Fruit fly (Drosophila melanogaster) whole organism: ENCODE results near the gene CG2767.

Experiments
- CG8478 ChIP-seq: fragments of >200 bp; optimal IDR thresholded peaks from 2 replicates; lab custom pipeline; 2018; ENCODE audit warnings: inconsistent platforms
- pan ChIP-seq: fragments of >200 bp; optimal IDR thresholded peaks from 2 replicates; lab custom pipeline; 2017
- psq ChIP-seq: fragments of >200 bp; optimal IDR thresholded peaks from 2 replicates; lab custom pipeline; 2017

DNA sequence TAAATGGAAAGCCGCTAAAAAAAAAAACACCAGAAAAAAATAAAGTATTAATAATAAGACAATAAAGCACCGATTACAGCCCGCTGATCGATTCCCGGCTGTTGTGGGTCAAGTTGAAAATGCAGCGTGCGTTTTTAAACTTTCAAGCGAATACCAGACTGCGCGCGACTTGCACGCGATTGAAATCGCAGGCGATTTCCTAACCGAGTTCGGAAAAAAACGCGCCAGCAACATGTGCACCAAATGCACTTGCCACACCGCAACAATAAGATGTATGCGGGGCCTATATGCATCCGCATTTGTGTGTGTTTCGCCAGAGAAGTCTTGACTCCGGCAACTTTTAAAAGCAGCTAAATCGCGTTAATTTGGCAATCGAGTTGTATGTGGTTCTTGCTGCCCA is 16.5 kb downstream of the CG2767 start:
- TF ChIP-seq pan (lab: Kevin White, UChicago) = no peak
- no peak for TF ChIP-seq CG8478 (lab: Kevin White, UChicago)
- TF ChIP-seq psq = no peak
